Worm (Caenorhabditis elegans) whole organism, L4 larva: ENCODE results near the gene srbc-29.

Experiments used
- Y5F2A.4 ChIP-seq: fragments of 200-800 bp; sonication (Bioruptor generic); optimal IDR thresholded peaks from 2 replicates; lab custom pipeline; 2018; ENCODE audit warnings: mild to moderate bottlenecking, missing genetic modification characterization, missing compliant biosample characterization
- aly-2 ChIP-seq: sonication (generic microtip); optimal IDR thresholded peaks from 2 replicates; lab custom pipeline; 2018; ENCODE audit warnings: missing biosample characterization, missing genetic modification characterization
- ceh-28 ChIP-seq: fragments of 150-350 bp; optimal IDR thresholded peaks from 2 replicates; lab custom pipeline; 2014; ENCODE audit warnings: missing biosample characterization, missing genetic modification reagents, missing genetic modification characterization
- ces-1 ChIP-seq: fragments of 150-350 bp; sonication (generic microtip); optimal IDR thresholded peaks from 4 replicates; lab custom pipeline; 2014; ENCODE audit warnings: missing biosample characterization, missing genetic modification reagents, missing genetic modification characterization
- jun-1 ChIP-seq: fragments of 150-350 bp; optimal IDR thresholded peaks from 2 replicates; lab custom pipeline; 2014; ENCODE audit warnings: missing biosample characterization, missing genetic modification reagents, missing genetic modification characterization
- lin-13 ChIP-seq: fragments of 150-350 bp; optimal IDR thresholded peaks from 2 replicates; lab custom pipeline; 2014; ENCODE audit warnings: missing biosample characterization, missing genetic modification reagents, missing genetic modification characterization
- lin-15B ChIP-seq: fragments of 150-350 bp; sonication (generic microtip); optimal IDR thresholded peaks from 3 replicates; lab custom pipeline; 2014; ENCODE audit warnings: missing biosample characterization, missing genetic modification characterization
- lsy-2 ChIP-seq, 2 experiments: fragments of 150-350 bp in 1 of 2; sonication (generic microtip) in 1 of 2; optimal IDR thresholded peaks; 2 replicates each; lab custom pipeline; 2014 to 2017; ENCODE audit warnings: missing biosample characterization in 2 of 2, missing genetic modification characterization in 2 of 2
- nhr-76 ChIP-seq: fragments of 150-350 bp; optimal IDR thresholded peaks from 2 replicates; lab custom pipeline; 2014; ENCODE audit warnings: missing biosample characterization, missing genetic modification characterization
- php-3 ChIP-seq: fragments of 200-800 bp; sonication (Bioruptor generic); IDR thresholded peaks from 2 replicates; pipeline ENCODE4 v1.3.6; 2022; ENCODE audit warnings: missing genetic modification reagents, missing genetic modification characterization, missing compliant biosample characterization

ce11 chrV:3468436-3468835 is 2.2 kb downstream of the srbc-29 start, which contains the start of gene gst-33:
- TF ChIP-seq lin-15B (tag; lab: Kevin White, UChicago), result no peak
- no peak for TF ChIP-seq php-3 (GFP tag; lab: Robert Waterston, UW)
- TF ChIP-seq lin-13, result no peak
- TF ChIP-seq aly-2 (tag; lab: Kevin White, UChicago), result no peak
- no peak for TF ChIP-seq nhr-76 (tag; lab: Kevin White, UChicago)
- TF ChIP-seq ces-1, result no peak
- TF ChIP-seq jun-1, result no peak
- TF ChIP-seq ceh-28, result no peak
- TF ChIP-seq Y5F2A.4, result no peak
- no peak for TF ChIP-seq lsy-2 (tag; optimal IDR thresholded peaks at IDR 0.05; lab: Kevin White, UChicago)
